Fruit fly (Drosophila melanogaster) whole organism, adult: Measurements from ENCODE around the gene sstn.

Experiments
- CG11617 ChIP-seq: fragments of 200-800 bp; sonication (Bioruptor generic); optimal IDR thresholded peaks from 2 replicates; lab custom pipeline; 2017; ENCODE audit warnings: mild to moderate bottlenecking, missing biosample characterization, missing genetic modification reagents, missing genetic modification characterization
- CG12768 ChIP-seq: fragments of 200-800 bp; sonication (Bioruptor generic); optimal IDR thresholded peaks from 2 replicates; lab custom pipeline; 2017; ENCODE audit warnings: missing biosample characterization, missing genetic modification characterization, mild to moderate bottlenecking, moderate library complexity, missing genetic modification reagents
- CG14711 ChIP-seq: fragments of 200-800 bp; sonication (Bioruptor generic); optimal IDR thresholded peaks from 2 replicates; lab custom pipeline; 2018; ENCODE audit warnings: missing biosample characterization, mild to moderate bottlenecking, missing genetic modification characterization, moderate library complexity
- CG1620 ChIP-seq: fragments of 200-800 bp; sonication (Bioruptor generic); optimal IDR thresholded peaks from 2 replicates; lab custom pipeline; 2016; ENCODE audit warnings: missing biosample characterization, missing genetic modification characterization
- CG33017 ChIP-seq: fragments of 200-800 bp; sonication (Bioruptor generic); optimal IDR thresholded peaks from 2 replicates; lab custom pipeline; 2018; ENCODE audit warnings: missing biosample characterization, mild to moderate bottlenecking, missing genetic modification characterization, moderate library complexity
- CG5204 ChIP-seq: fragments of 200-800 bp; sonication (Bioruptor generic); optimal IDR thresholded peaks from 2 replicates; lab custom pipeline; 2016; ENCODE audit warnings: missing biosample characterization, missing genetic modification characterization
- CG7045 ChIP-seq: fragments of 200-800 bp; sonication (Bioruptor generic); optimal IDR thresholded peaks from 2 replicates; lab custom pipeline; 2017; ENCODE audit warnings: missing biosample characterization, mild to moderate bottlenecking, missing genetic modification characterization
- CG7101 ChIP-seq: fragments of 200-800 bp; sonication (Bioruptor generic); optimal IDR thresholded peaks from 2 replicates; lab custom pipeline; 2018; ENCODE audit warnings: missing biosample characterization, mild to moderate bottlenecking, missing genetic modification characterization, moderate library complexity
- Clk ChIP-seq: fragments of 200-800 bp; sonication (Bioruptor generic); optimal IDR thresholded peaks from 2 replicates; lab custom pipeline; 2017; ENCODE audit warnings: missing biosample characterization, missing genetic modification characterization
- Crg-1 ChIP-seq: fragments of 200-800 bp; sonication (Bioruptor generic); optimal IDR thresholded peaks from 2 replicates; lab custom pipeline; 2016; ENCODE audit warnings: missing biosample characterization, missing genetic modification characterization
- Hr96 ChIP-seq: fragments of 200-800 bp; sonication (Bioruptor generic); optimal IDR thresholded peaks from 2 replicates; lab custom pipeline; 2016; ENCODE audit warnings: missing biosample characterization, missing genetic modification characterization
- Mnt ChIP-seq: fragments of 200-800 bp; sonication (Bioruptor generic); optimal IDR thresholded peaks from 2 replicates; lab custom pipeline; 2016; ENCODE audit warnings: missing biosample characterization, mild to moderate bottlenecking, missing genetic modification characterization
- bab1 ChIP-seq: fragments of 200-800 bp; sonication (Bioruptor generic); optimal IDR thresholded peaks from 3 replicates; lab custom pipeline; 2019; ENCODE audit warnings: missing biosample characterization, mild to moderate bottlenecking, missing genetic modification characterization, moderate library complexity
- cic ChIP-seq: fragments of 200-800 bp; sonication (Bioruptor generic); optimal IDR thresholded peaks from 2 replicates; lab custom pipeline; 2017; ENCODE audit warnings: missing biosample characterization, mild to moderate bottlenecking, missing genetic modification characterization, moderate library complexity
- cnc ChIP-seq, 2 experiments: fragments of >200 bp; optimal IDR thresholded peaks; 2 replicates each; lab custom pipeline; 2017
- kay ChIP-seq: fragments of 200-800 bp; sonication (Bioruptor generic); peaks from one replicate; lab custom pipeline; 2016; ENCODE audit warnings: missing biosample characterization, missing genetic modification characterization, borderline replicate concordance
- ovo ChIP-seq: fragments of 200-800 bp; sonication (Bioruptor generic); optimal IDR thresholded peaks from 2 replicates; lab custom pipeline; 2016; ENCODE audit warnings: missing biosample characterization, missing genetic modification characterization
- pad ChIP-seq: fragments of 200-800 bp; sonication (Bioruptor generic); optimal IDR thresholded peaks from 3 replicates; lab custom pipeline; 2017; ENCODE audit warnings: missing biosample characterization, missing genetic modification characterization, mild to moderate bottlenecking, moderate library complexity, missing genetic modification reagents
- tj ChIP-seq: fragments of 200-800 bp; sonication (Bioruptor generic); optimal IDR thresholded peaks from 3 replicates; lab custom pipeline; 2017; ENCODE audit warnings: missing biosample characterization, mild to moderate bottlenecking, missing genetic modification characterization, moderate library complexity
- toe ChIP-seq: fragments of 200-800 bp; sonication (Bioruptor generic); optimal IDR thresholded peaks from 2 replicates; lab custom pipeline; 2016; ENCODE audit warnings: missing biosample characterization, missing genetic modification characterization

Gene sstn

dm6 chr3L:15051325-15051724 lies 43.2 kb downstream of the sstn start, which contains the start of gene CG43679:
CG43679 (minus strand) TSS chr3L:15051425.
- no peak for TF ChIP-seq CG12768 (GFP tag; lab: Kevin White, UChicago)
- no peak for TF ChIP-seq Hr96
- TF ChIP-seq CG33017, result no peak
- TF ChIP-seq CG14711 (tag; lab: Kevin White, UChicago), result no peak
- no peak for TF ChIP-seq CG5204
- TF ChIP-seq CG1620 (GFP tag; lab: Kevin White, UChicago), result no peak
- TF ChIP-seq ovo (GFP tag; lab: Kevin White, UChicago), result no peak
- TF ChIP-seq toe (GFP tag; lab: Kevin White, UChicago), result no peak
- TF ChIP-seq kay (GFP tag; lab: Kevin White, UChicago), result no peak
- no peak for TF ChIP-seq cic (GFP tag; lab: Kevin White, UChicago)
- TF ChIP-seq cnc (optimal IDR thresholded peaks at IDR 0.05; lab: Kevin White, UChicago), result no peak
- TF ChIP-seq CG7045, result no peak
- no peak for TF ChIP-seq pad (GFP tag; lab: Kevin White, UChicago)
- no peak for TF ChIP-seq CG11617
- no peak for TF ChIP-seq CG7101 (tag; lab: Kevin White, UChicago)
- TF ChIP-seq tj, result no peak
- no peak for TF ChIP-seq bab1 (GFP tag; lab: Kevin White, UChicago)
- TF ChIP-seq Clk (GFP tag; lab: Kevin White, UChicago), result no peak
- TF ChIP-seq Mnt (GFP tag; lab: Kevin White, UChicago), result no peak

DNA sequence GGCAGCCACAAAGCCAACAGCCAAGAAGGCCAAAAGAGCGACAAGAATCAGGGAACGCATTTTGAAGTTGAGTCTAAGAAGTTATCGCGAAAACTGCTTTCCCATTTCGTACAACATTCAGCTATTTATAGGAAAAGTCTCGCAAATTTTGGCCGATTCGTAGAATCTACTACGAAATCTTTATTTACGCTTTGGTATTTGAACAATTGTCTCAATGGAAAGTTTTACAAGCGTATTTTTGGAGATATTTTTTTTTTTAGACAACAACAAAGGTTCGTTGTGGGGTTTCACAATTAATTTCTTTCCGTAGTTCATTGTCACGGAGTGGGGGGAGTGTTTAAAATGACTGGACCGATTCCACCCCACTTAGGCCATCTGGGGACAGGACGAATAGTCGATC lies 43.8 kb downstream of the sstn start, which contains the start of gene CG12310:
Gene CG12310, minus strand, starts transcription at position 101 of the 400 bp plus-strand sequence.
- no peak for TF ChIP-seq CG33017
- no peak for TF ChIP-seq cnc (optimal IDR thresholded peaks at IDR 0.05; lab: Kevin White, UChicago)
- TF ChIP-seq CG1620 (GFP tag; lab: Kevin White, UChicago), result no peak
- no peak for TF ChIP-seq CG14711 (tag; lab: Kevin White, UChicago)
- no peak for TF ChIP-seq CG7101 (tag; lab: Kevin White, UChicago)
- no peak for TF ChIP-seq Clk (GFP tag; lab: Kevin White, UChicago)
- no peak for TF ChIP-seq kay (GFP tag; lab: Kevin White, UChicago)
- no peak for TF ChIP-seq cic (GFP tag; lab: Kevin White, UChicago)
- no peak for TF ChIP-seq toe (GFP tag; lab: Kevin White, UChicago)
- TF ChIP-seq CG7045, result no peak
- no peak for TF ChIP-seq Crg-1 (GFP tag; lab: Kevin White, UChicago)
- no peak for TF ChIP-seq Mnt (GFP tag; lab: Kevin White, UChicago)
- TF ChIP-seq tj, result no peak
- TF ChIP-seq pad (GFP tag; lab: Kevin White, UChicago), result no peak

- TF ChIP-seq CG14711 (tag; lab: Kevin White, UChicago) (no peak), pad (GFP tag; lab: Kevin White, UChicago) (no peak), CG7045 (no peak), CG5204 (no peak), CG1620 (GFP tag; lab: Kevin White, UChicago) (no peak), Clk (GFP tag; lab: Kevin White, UChicago) (no peak), Mnt (GFP tag; lab: Kevin White, UChicago) (no peak), CG7101 (tag; lab: Kevin White, UChicago) (no peak), Hr96 (no peak), CG11617 (no peak), cnc (optimal IDR thresholded peaks at IDR 0.05; lab: Kevin White, UChicago) (no peak), bab1 (GFP tag; lab: Kevin White, UChicago) (no peak), toe (GFP tag; lab: Kevin White, UChicago) (no peak), ovo (GFP tag; lab: Kevin White, UChicago) (no peak), kay (GFP tag; lab: Kevin White, UChicago) (no peak), CG33017 (no peak)
These were observed 44.4 kb downstream of the sstn start, which contains the start of gene CG18581 for dm6 chr3L:15050109-15050508. CG18581 (minus strand) TSS chr3L:15050209.

- TF ChIP-seq CG33017, result no peak
- no peak for TF ChIP-seq CG5204
- no peak for TF ChIP-seq CG7045
- no peak for TF ChIP-seq Hr96
- TF ChIP-seq bab1 (GFP tag; lab: Kevin White, UChicago), result no peak
- TF ChIP-seq cic (GFP tag; lab: Kevin White, UChicago), result no peak
These were observed 45.1 kb downstream of the sstn start, which contains the start of gene CG43678 for dm6 chr3L:15049395-15049794. CG43678 (minus strand) TSS chr3L:15049495.

DNA sequence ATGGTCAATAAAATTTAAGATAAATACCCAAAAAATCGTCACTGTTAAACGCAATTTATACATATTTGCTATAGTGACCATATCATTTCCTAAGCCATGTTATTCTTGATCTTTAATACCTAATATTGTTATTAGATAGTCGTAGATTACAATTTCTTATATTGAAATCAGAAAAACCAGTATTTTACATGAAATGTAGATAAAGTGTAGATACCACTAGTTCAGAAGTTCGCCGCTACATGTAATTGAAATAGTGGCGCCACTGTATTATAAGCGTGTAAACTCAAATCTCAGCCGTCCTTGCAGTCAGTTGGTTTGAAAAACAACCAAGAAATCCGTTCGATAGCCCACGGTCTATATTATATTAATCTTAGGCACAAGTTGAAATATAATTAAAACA lies 46.4 kb downstream of the sstn start:
- TF ChIP-seq CG14711 (tag; lab: Kevin White, UChicago), result no peak
- no peak for TF ChIP-seq Clk (GFP tag; lab: Kevin White, UChicago)
- TF ChIP-seq tj, result no peak
- no peak for TF ChIP-seq CG5204
- no peak for TF ChIP-seq bab1 (GFP tag; lab: Kevin White, UChicago)
- no peak for TF ChIP-seq Mnt (GFP tag; lab: Kevin White, UChicago)
- no peak for TF ChIP-seq CG12768 (GFP tag; lab: Kevin White, UChicago)
- TF ChIP-seq CG1620 (GFP tag; lab: Kevin White, UChicago), result no peak
- TF ChIP-seq CG7045, result no peak
- TF ChIP-seq pad (GFP tag; lab: Kevin White, UChicago), result no peak
- TF ChIP-seq Hr96, result no peak
- TF ChIP-seq kay (GFP tag; lab: Kevin White, UChicago), result no peak
- no peak for TF ChIP-seq ovo (GFP tag; lab: Kevin White, UChicago)
- no peak for TF ChIP-seq cnc (optimal IDR thresholded peaks at IDR 0.05; lab: Kevin White, UChicago)
- TF ChIP-seq cic (GFP tag; lab: Kevin White, UChicago), result no peak
- no peak for TF ChIP-seq CG33017
- TF ChIP-seq CG11617, result no peak

DNA sequence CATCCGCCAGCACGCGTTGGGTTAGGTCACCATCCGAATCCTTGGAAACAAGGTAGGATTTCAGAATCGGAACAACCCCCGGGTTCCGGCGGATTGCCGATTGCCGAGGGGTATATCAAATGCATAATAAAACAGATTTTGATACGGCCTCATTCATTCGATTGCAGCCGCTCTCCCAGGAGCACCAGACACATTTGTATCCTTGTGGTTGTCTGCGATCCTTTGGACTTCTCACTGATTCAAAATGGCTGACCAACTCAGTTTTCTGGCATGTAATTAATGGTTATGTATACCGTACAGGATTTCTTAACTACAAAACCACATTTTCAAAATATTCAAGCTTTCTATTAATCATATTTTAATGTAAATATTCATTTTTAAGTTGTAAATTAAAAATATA lies 46.9 kb downstream of the sstn start:
- no peak for TF ChIP-seq tj
- TF ChIP-seq CG7045, result no peak
- no peak for TF ChIP-seq CG33017
- no peak for TF ChIP-seq CG5204
- no peak for TF ChIP-seq pad (GFP tag; lab: Kevin White, UChicago)
- no peak for TF ChIP-seq toe (GFP tag; lab: Kevin White, UChicago)
- TF ChIP-seq cic (GFP tag; lab: Kevin White, UChicago), result no peak
- no peak for TF ChIP-seq Hr96
- no peak for TF ChIP-seq kay (GFP tag; lab: Kevin White, UChicago)
- TF ChIP-seq Mnt (GFP tag; lab: Kevin White, UChicago), result no peak
- TF ChIP-seq ovo (GFP tag; lab: Kevin White, UChicago), result no peak
- TF ChIP-seq CG12768 (GFP tag; lab: Kevin White, UChicago), result no peak
- TF ChIP-seq Clk (GFP tag; lab: Kevin White, UChicago), result no peak
- no peak for TF ChIP-seq Crg-1 (GFP tag; lab: Kevin White, UChicago)
- no peak for TF ChIP-seq cnc (optimal IDR thresholded peaks at IDR 0.05; lab: Kevin White, UChicago)
- no peak for TF ChIP-seq CG1620 (GFP tag; lab: Kevin White, UChicago)
- TF ChIP-seq CG14711 (tag; lab: Kevin White, UChicago), result no peak
- no peak for TF ChIP-seq CG11617
- no peak for TF ChIP-seq CG7101 (tag; lab: Kevin White, UChicago)
